Fruit fly (Drosophila melanogaster) whole organism, adult: ENCODE measurements around the gene Nct.

Source experiments
- CG14711 ChIP-seq: fragments of 200-800 bp; sonication (Bioruptor generic); optimal IDR thresholded peaks from 2 replicates; lab custom pipeline; 2018; ENCODE audit warnings: missing biosample characterization, mild to moderate bottlenecking, missing genetic modification characterization, moderate library complexity
- CG1620 ChIP-seq: fragments of 200-800 bp; sonication (Bioruptor generic); optimal IDR thresholded peaks from 2 replicates; lab custom pipeline; 2016; ENCODE audit warnings: missing biosample characterization, missing genetic modification characterization
- cnc ChIP-seq, 2 experiments: fragments of >200 bp; optimal IDR thresholded peaks; 2 replicates each; lab custom pipeline; 2017
- ovo ChIP-seq: fragments of 200-800 bp; sonication (Bioruptor generic); optimal IDR thresholded peaks from 2 replicates; lab custom pipeline; 2016; ENCODE audit warnings: missing biosample characterization, missing genetic modification characterization

DNA sequence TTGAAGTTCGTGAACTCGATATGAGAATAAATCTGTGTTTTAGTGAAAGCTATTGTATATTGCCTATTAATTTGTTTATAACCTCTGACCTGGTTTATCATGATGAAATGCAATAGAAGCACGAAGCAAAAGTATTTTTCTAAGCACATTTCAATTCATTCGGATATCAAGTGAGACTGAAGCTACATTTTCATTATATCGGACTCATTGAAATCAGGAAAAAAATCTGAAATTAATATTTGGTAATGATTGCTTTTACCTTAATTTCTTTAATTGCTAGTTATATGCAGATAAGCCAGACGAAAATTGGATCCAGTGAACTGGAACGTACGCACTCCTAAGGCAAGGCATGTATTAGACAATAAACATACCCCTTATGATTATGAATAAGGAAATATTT, 10.3 kb upstream of the Nct start, which contains the start of gene CG33658:
- TF ChIP-seq ovo (no peak), CG1620 (GFP tag; lab: Kevin White, UChicago) (no peak), CG14711 (tag; lab: Kevin White, UChicago) (no peak), cnc (optimal IDR thresholded peaks at IDR 0.05; lab: Kevin White, UChicago) (no peak)
